Worm (Caenorhabditis elegans) whole organism, L1 larva: Measurements from ENCODE around the gene yap-1.

ENCODE experiments used
- Y116A8C.19 ChIP-seq: sonication (generic microtip); optimal IDR thresholded peaks from 2 replicates; lab custom pipeline; 2016; ENCODE audit warnings: missing compliant biosample characterization, missing genetic modification characterization, borderline replicate concordance
- alr-1 ChIP-seq: fragments of 200-800 bp; sonication (Bioruptor generic); optimal IDR thresholded peaks from 2 replicates; lab custom pipeline; 2018; ENCODE audit warnings: borderline replicate concordance, mild to moderate bottlenecking, missing genetic modification characterization, missing compliant biosample characterization
- ama-1 ChIP-seq: fragments of 150-350 bp; optimal IDR thresholded peaks from 2 replicates; lab custom pipeline; 2014
- blmp-1 ChIP-seq: fragments of 150-350 bp; optimal IDR thresholded peaks from 2 replicates; lab custom pipeline; 2014; ENCODE audit warnings: missing biosample characterization, missing genetic modification characterization
- ceh-82 ChIP-seq, 3 experiments: fragments of 150-350 bp in 1 of 3; sonication (generic microtip) in 2 of 3; optimal IDR thresholded peaks; 2 replicates each; lab custom pipeline; 2014 to 2017; ENCODE audit warnings: missing biosample characterization in 3 of 3, missing genetic modification characterization in 3 of 3
- elt-2 ChIP-seq: sonication (generic microtip); optimal IDR thresholded peaks from 2 replicates; lab custom pipeline; 2016; ENCODE audit warnings: missing genetic modification characterization, mild to moderate bottlenecking, inconsistent platforms, missing compliant biosample characterization, missing genetic modification reagents
- jun-1 ChIP-seq: fragments of 150-350 bp; optimal IDR thresholded peaks from 2 replicates; lab custom pipeline; 2014; ENCODE audit warnings: missing biosample characterization, missing genetic modification reagents, missing genetic modification characterization
- lin-13 ChIP-seq: fragments of 150-350 bp; optimal IDR thresholded peaks from 2 replicates; lab custom pipeline; 2014; ENCODE audit warnings: missing biosample characterization, missing genetic modification reagents, missing genetic modification characterization
- lin-35 ChIP-seq, 2 experiments: fragments of 150-350 bp; optimal IDR thresholded peaks; 2 replicates each; lab custom pipeline; 2014; ENCODE audit warnings: missing biosample characterization in 2 of 2, missing genetic modification characterization in 2 of 2, missing genetic modification reagents in 2 of 2
- pax-3 ChIP-seq: fragments of 200-800 bp; sonication (Bioruptor generic); optimal IDR thresholded peaks from 2 replicates; lab custom pipeline; 2018; ENCODE audit warnings: mild to moderate bottlenecking, missing genetic modification characterization, moderate library complexity, missing compliant biosample characterization
- pqm-1 ChIP-seq: sonication (generic microtip); optimal IDR thresholded peaks from 3 replicates; lab custom pipeline; 2017; ENCODE audit warnings: missing biosample characterization, missing genetic modification characterization
- snpc-4 ChIP-seq: fragments of 150-350 bp; optimal IDR thresholded peaks from 2 replicates; lab custom pipeline; 2014; ENCODE audit warnings: missing biosample characterization, missing genetic modification characterization

ce11 chrX:10688311-10688710, 3.4 kb upstream of the yap-1 start:
- TF ChIP-seq Y116A8C.19 (tag; lab: Kevin White, UChicago), result no peak
- TF ChIP-seq snpc-4 (tag; lab: Kevin White, UChicago), result no peak
- TF ChIP-seq alr-1 (tag; lab: Kevin White, UChicago), result no peak
- peak; percentile 89 for TF ChIP-seq blmp-1 (tag; lab: Kevin White, UChicago)
- TF ChIP-seq jun-1 (tag; lab: Kevin White, UChicago), result no peak
- no peak for TF ChIP-seq lin-13 (GFP tag; lab: Kevin White, UChicago)
- no peak for TF ChIP-seq ceh-82 (tag; optimal IDR thresholded peaks at IDR 0.05; lab: Kevin White, UChicago)
- TF ChIP-seq elt-2 (tag; lab: Kevin White, UChicago), result peak; percentile 8
- no peak for TF ChIP-seq pax-3 (tag; lab: Kevin White, UChicago)
- TF ChIP-seq ama-1 (lab: Kevin White, UChicago), result no peak
- no peak for TF ChIP-seq pqm-1 (tag; lab: Kevin White, UChicago)
- TF ChIP-seq lin-35 (GFP tag; optimal IDR thresholded peaks at IDR 0.05; lab: Kevin White, UChicago), result peak in 1 of 2 experiments; percentile 77
